Fruit fly (Drosophila melanogaster) S2 (cell line): ENCODE data around the gene CG13003.

ENCODE experiments used
- CG8478 ChIP-seq: fragments of >200 bp; optimal IDR thresholded peaks from 2 replicates; lab custom pipeline; 2018
- CTCF ChIP-seq, 2 experiments: fragments of >200 bp; optimal IDR thresholded peaks; 2 replicates each; lab custom pipeline; 2018

Gene CG13003

dm6 chrX:16846575-16846974 lies 29.8 kb downstream of the CG13003 start:
- TF ChIP-seq CTCF (optimal IDR thresholded peaks at IDR 0.05; lab: Kevin White, UChicago) (peak; percentile 87 to 88), CG8478 (lab: Kevin White, UChicago) (no peak)

- no peak for TF ChIP-seq CTCF (optimal IDR thresholded peaks at IDR 0.05; lab: Kevin White, UChicago)
- TF ChIP-seq CG8478 (lab: Kevin White, UChicago): no peak
Measured at dm6 chrX:16844295-16844694, 32.0 kb downstream of the CG13003 start, which contains the start of gene RSG7. Gene RSG7 (minus strand): TSS chrX:16844433.

- TF ChIP-seq CG8478 (lab: Kevin White, UChicago) (no peak), CTCF (optimal IDR thresholded peaks at IDR 0.05; lab: Kevin White, UChicago) (peak in 1 of 2 experiments; percentile 9)
Measured at dm6 chrX:16839905-16840304, 36.4 kb downstream of the CG13003 start.

DNA sequence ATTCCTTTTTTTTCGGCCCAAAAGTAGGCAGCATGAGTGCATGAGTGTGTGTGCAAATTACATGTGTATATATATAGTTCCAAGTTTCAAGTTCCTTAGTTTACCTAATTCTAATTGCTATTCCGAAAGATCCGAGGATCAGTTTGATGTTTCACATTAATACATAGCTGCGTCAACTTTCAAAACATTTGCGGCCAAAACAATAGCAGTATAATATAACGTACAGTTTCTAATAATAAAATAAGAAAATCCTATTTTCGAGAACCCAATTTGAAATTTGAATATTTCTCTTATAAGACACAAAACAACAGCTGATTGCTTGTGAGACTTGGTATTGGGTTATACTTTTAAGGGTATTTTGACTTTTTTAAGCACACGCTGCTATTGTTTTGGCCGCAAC lies 37.3 kb downstream of the CG13003 start:
- no peak for TF ChIP-seq CG8478 (lab: Kevin White, UChicago)
- TF ChIP-seq CTCF (optimal IDR thresholded peaks at IDR 0.05; lab: Kevin White, UChicago): no peak

DNA sequence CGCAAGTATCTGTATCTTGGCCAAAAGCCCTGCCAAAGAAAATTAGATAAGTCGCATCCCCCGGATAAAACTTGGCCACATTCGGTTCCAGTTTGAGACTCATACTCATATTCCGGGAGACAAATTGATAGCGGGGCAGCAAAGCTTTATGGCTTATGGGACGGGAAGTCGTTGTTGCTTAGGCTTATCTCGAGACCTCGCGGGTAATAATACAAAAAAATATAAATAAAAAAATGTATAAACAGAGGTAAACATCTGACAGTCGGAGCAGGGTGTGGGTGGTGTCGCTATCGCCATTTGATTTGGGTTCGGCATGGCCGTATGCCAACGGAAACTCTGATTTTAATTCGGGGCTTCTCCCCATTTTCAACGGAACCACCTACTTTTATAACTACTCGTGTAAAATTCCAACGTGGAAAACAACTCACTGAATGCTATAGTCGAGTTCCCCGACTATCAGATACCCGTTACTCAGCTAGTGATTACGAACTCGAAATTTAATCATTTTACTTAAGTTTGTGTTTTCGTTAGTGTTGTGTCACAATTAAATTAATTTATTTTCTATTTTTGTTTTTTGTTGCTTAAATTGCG lies 38.7 kb downstream of the CG13003 start:
- TF ChIP-seq CTCF (optimal IDR thresholded peaks at IDR 0.05; lab: Kevin White, UChicago) (no peak), CG8478 (lab: Kevin White, UChicago) (no peak)

dm6 chrX:16836805-16837333 lies 39.5 kb downstream of the CG13003 start:
- TF ChIP-seq CG8478 (lab: Kevin White, UChicago) (no peak), CTCF (optimal IDR thresholded peaks at IDR 0.05; lab: Kevin White, UChicago) (no peak)

- no peak for TF ChIP-seq CTCF (optimal IDR thresholded peaks at IDR 0.05; lab: Kevin White, UChicago)
- no peak for TF ChIP-seq CG8478 (lab: Kevin White, UChicago)
Measured at dm6 chrX:16836091-16836799, 40.1 kb downstream of the CG13003 start.

- no peak for TF ChIP-seq CTCF (optimal IDR thresholded peaks at IDR 0.05; lab: Kevin White, UChicago)
- no peak for TF ChIP-seq CG8478 (lab: Kevin White, UChicago)
Measured at dm6 chrX:16835304-16835703, 41.0 kb downstream of the CG13003 start, which contains the start of the genes CG13004 and CG46306. Gene CG13004 (minus strand): TSS chrX:16835520. Gene CG46306 (minus strand): TSS chrX:16835520.

dm6 chrX:16834259-16834658 lies 42.1 kb downstream of the CG13003 start:
- TF ChIP-seq CTCF (optimal IDR thresholded peaks at IDR 0.05; lab: Kevin White, UChicago): no peak
- TF ChIP-seq CG8478 (lab: Kevin White, UChicago): no peak

DNA sequence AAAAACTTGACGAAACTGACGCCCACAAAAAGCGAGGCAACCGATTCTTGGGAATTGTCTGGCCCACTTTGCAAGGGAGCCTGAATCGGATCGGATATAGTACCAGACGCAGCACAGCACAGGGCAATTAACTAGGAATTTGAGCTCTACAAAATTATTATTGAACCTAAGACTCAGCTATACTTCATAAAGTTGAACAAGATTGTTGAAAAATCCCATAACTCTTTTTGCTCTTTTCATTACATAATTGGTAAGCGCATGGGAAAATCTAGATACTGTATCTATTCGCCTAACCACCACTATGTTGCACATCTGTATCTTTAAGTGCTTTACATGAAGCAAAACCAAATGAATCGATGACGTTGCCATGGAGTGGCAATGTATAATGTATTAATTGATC lies 43.2 kb downstream of the CG13003 start:
- TF ChIP-seq CG8478 (lab: Kevin White, UChicago) (no peak), CTCF (optimal IDR thresholded peaks at IDR 0.05; lab: Kevin White, UChicago) (no peak)

dm6 chrX:16831848-16832247 lies 44.5 kb downstream of the CG13003 start:
- TF ChIP-seq CTCF (optimal IDR thresholded peaks at IDR 0.05; lab: Kevin White, UChicago) (no peak), CG8478 (lab: Kevin White, UChicago) (no peak)

dm6 chrX:16830081-16830480 lies 46.3 kb downstream of the CG13003 start:
- TF ChIP-seq CG8478 (lab: Kevin White, UChicago) (no peak), CTCF (optimal IDR thresholded peaks at IDR 0.05; lab: Kevin White, UChicago) (no peak)

- TF ChIP-seq CG8478 (lab: Kevin White, UChicago) (no peak), CTCF (optimal IDR thresholded peaks at IDR 0.05; lab: Kevin White, UChicago) (no peak)
Measured at dm6 chrX:16829439-16830028, 46.8 kb downstream of the CG13003 start.

dm6 chrX:16822080-16822479 lies 54.3 kb downstream of the CG13003 start:
- no peak for TF ChIP-seq CTCF (optimal IDR thresholded peaks at IDR 0.05; lab: Kevin White, UChicago)
- no peak for TF ChIP-seq CG8478 (lab: Kevin White, UChicago)

- no peak for TF ChIP-seq CTCF (optimal IDR thresholded peaks at IDR 0.05; lab: Kevin White, UChicago)
- TF ChIP-seq CG8478 (lab: Kevin White, UChicago): no peak
Measured at dm6 chrX:16821216-16821615, 55.1 kb downstream of the CG13003 start.
